Worm (Caenorhabditis elegans) whole organism, young adult: Measurements from ENCODE around the gene C31B8.1.

ENCODE experiments used
- F23B12.7 ChIP-seq: sonication (generic microtip); optimal IDR thresholded peaks from 2 replicates; lab custom pipeline; 2017; ENCODE audit warnings: missing genetic modification characterization, mild to moderate bottlenecking, missing compliant biosample characterization, antibody characterized with exemption, moderate library complexity; ENCODE audit not compliant: insufficient read depth
- T26A5.8 ChIP-seq: sonication (generic microtip); optimal IDR thresholded peaks from 2 replicates; lab custom pipeline; 2016; ENCODE audit warnings: missing genetic modification characterization, missing compliant biosample characterization
- ceh-91 ChIP-seq: fragments of 200-800 bp; sonication (Bioruptor generic); IDR thresholded peaks from 2 replicates; pipeline ENCODE4 v1.3.6; 2022; ENCODE audit warnings: missing genetic modification reagents, missing genetic modification characterization, missing compliant biosample characterization
- die-1 ChIP-seq: sonication (generic microtip); optimal IDR thresholded peaks from 2 replicates; lab custom pipeline; 2016; ENCODE audit warnings: missing genotype, mild to moderate bottlenecking, missing genetic modification characterization, missing compliant biosample characterization
- dpl-1 ChIP-seq: fragments of 150-350 bp; optimal IDR thresholded peaks from 2 replicates; lab custom pipeline; 2014; ENCODE audit warnings: missing biosample characterization, missing genetic modification reagents, missing genetic modification characterization
- ets-4 ChIP-seq: fragments of 200-800 bp; sonication (Bioruptor generic); optimal IDR thresholded peaks from 2 replicates; lab custom pipeline; 2018; ENCODE audit warnings: mild to moderate bottlenecking, missing genetic modification characterization, missing compliant biosample characterization
- hmg-20 ChIP-seq: fragments of 200-800 bp; sonication (Bioruptor generic); IDR thresholded peaks from 2 replicates; pipeline ENCODE4 v1.3.6; 2022; ENCODE audit warnings: missing genetic modification reagents, missing genetic modification characterization, missing compliant biosample characterization
- lin-40 ChIP-seq: sonication (generic microtip); optimal IDR thresholded peaks from 2 replicates; lab custom pipeline; 2016; ENCODE audit warnings: missing genetic modification characterization, mild to moderate bottlenecking, missing compliant biosample characterization, missing genotype, missing genetic modification reagents
- mcd-1 ChIP-seq: fragments of 200-800 bp; sonication (Bioruptor generic); IDR thresholded peaks from 2 replicates; pipeline ENCODE4 v1.3.6; 2022; ENCODE audit warnings: missing genetic modification reagents, missing genetic modification characterization, missing compliant biosample characterization
- pha-4 ChIP-seq: fragments of 150-350 bp; sonication (generic microtip); optimal IDR thresholded peaks from 2 replicates; lab custom pipeline; 2014; ENCODE audit warnings: missing biosample characterization, missing genetic modification reagents, missing genetic modification characterization
- unc-130 ChIP-seq: sonication (generic microtip); optimal IDR thresholded peaks from 2 replicates; lab custom pipeline; 2016; ENCODE audit warnings: missing genetic modification reagents, missing genetic modification characterization, missing compliant biosample characterization
- ztf-26 ChIP-seq: sonication (generic microtip); optimal IDR thresholded peaks from 2 replicates; lab custom pipeline; 2017; ENCODE audit warnings: missing genetic modification characterization, missing compliant biosample characterization

DNA sequence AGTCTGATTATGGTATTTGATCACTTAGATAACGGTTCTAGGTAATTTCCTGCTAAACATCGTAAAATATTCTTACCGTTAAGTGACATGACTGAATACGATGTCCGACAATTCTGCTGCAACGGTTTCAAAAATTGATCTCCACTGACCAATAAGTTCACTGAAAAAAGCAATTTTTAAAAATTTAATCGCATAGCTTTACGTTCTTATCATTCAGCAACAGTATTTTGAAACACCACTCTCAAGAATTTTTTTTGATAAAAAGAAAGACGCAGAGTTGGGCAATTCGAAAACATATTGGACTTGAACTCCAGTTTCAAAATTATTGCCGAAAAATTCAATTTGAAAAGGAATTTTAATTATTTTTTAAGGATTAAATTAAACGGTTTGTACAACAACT, 3.8 kb upstream of the C31B8.1 start, which contains the start of gene C31B8.12:
- no peak for TF ChIP-seq dpl-1 (GFP tag; lab: Kevin White, UChicago)
- no peak for TF ChIP-seq F23B12.7 (tag; lab: Kevin White, UChicago)
- no peak for TF ChIP-seq lin-40 (tag; lab: Kevin White, UChicago)
- no peak for TF ChIP-seq T26A5.8 (tag; lab: Kevin White, UChicago)
- TF ChIP-seq ets-4 (GFP tag; lab: Kevin White, UChicago) = no peak
- no peak for TF ChIP-seq hmg-20
- TF ChIP-seq mcd-1 (GFP tag; lab: Robert Waterston, UW) = no peak
- no peak for TF ChIP-seq die-1
- no peak for TF ChIP-seq unc-130 (GFP tag; lab: Kevin White, UChicago)
- no peak for TF ChIP-seq pha-4 (tag; lab: Kevin White, UChicago)
- no peak for TF ChIP-seq ceh-91 (GFP tag; lab: Robert Waterston, UW)
- TF ChIP-seq ztf-26 (tag; lab: Kevin White, UChicago) = no peak
